Worm (Caenorhabditis elegans) whole organism, L1 larva: Measurements from ENCODE around the gene F19C7.2.

Experiments
- C16A3.4 ChIP-seq: fragments of 150-350 bp; optimal IDR thresholded peaks from 2 replicates; lab custom pipeline; 2014; ENCODE audit warnings: missing biosample characterization, missing genetic modification characterization
- F16B12.6 ChIP-seq: fragments of 150-350 bp; optimal IDR thresholded peaks from 2 replicates; lab custom pipeline; 2014; ENCODE audit warnings: missing biosample characterization, missing genetic modification characterization
- alr-1 ChIP-seq: fragments of 200-800 bp; sonication (Bioruptor generic); optimal IDR thresholded peaks from 2 replicates; lab custom pipeline; 2018; ENCODE audit warnings: borderline replicate concordance, mild to moderate bottlenecking, missing genetic modification characterization, missing compliant biosample characterization
- aly-2 ChIP-seq: fragments of 150-350 bp; optimal IDR thresholded peaks from 2 replicates; lab custom pipeline; 2014; ENCODE audit warnings: missing biosample characterization, missing genetic modification characterization
- blmp-1 ChIP-seq: fragments of 150-350 bp; optimal IDR thresholded peaks from 2 replicates; lab custom pipeline; 2014; ENCODE audit warnings: missing biosample characterization, missing genetic modification characterization
- ceh-63 ChIP-seq: fragments of 200-800 bp; sonication (Bioruptor generic); optimal IDR thresholded peaks from 2 replicates; lab custom pipeline; 2018; ENCODE audit warnings: mild to moderate bottlenecking, missing genetic modification characterization, missing compliant biosample characterization
- ceh-82 ChIP-seq, 3 experiments: fragments of 150-350 bp in 1 of 3; sonication (generic microtip) in 2 of 3; optimal IDR thresholded peaks; 2 replicates each; lab custom pipeline; 2014 to 2017; ENCODE audit warnings: missing biosample characterization in 3 of 3, missing genetic modification characterization in 3 of 3
- ces-1 ChIP-seq: fragments of 150-350 bp; optimal IDR thresholded peaks from 2 replicates; lab custom pipeline; 2014; ENCODE audit warnings: missing biosample characterization, missing genetic modification reagents, missing genetic modification characterization
- dpl-1 ChIP-seq, 3 experiments: fragments of 150-350 bp in 2 of 3; sonication (generic microtip) in 1 of 3; optimal IDR thresholded peaks; 2 replicates each; lab custom pipeline; 2014 to 2017; ENCODE audit warnings: missing biosample characterization in 3 of 3, missing genetic modification characterization in 3 of 3, missing genetic modification reagents in 3 of 3
- dsc-1 ChIP-seq: sonication (generic microtip); optimal IDR thresholded peaks from 2 replicates; lab custom pipeline; 2016; ENCODE audit warnings: mild to moderate bottlenecking, missing genetic modification characterization, missing compliant biosample characterization
- efl-1 ChIP-seq, 4 experiments: fragments of 150-350 bp; optimal IDR thresholded peaks in 3 of 4; peaks in 1 of 4; 1 replicate in 1 of 4; 2 replicates in 3 of 4; lab custom pipeline; 2014; ENCODE audit warnings: missing biosample characterization in 2 of 4, missing genetic modification characterization in 2 of 4, missing genetic modification reagents in 2 of 4
- elt-2 ChIP-seq: sonication (generic microtip); optimal IDR thresholded peaks from 2 replicates; lab custom pipeline; 2016; ENCODE audit warnings: missing genetic modification characterization, mild to moderate bottlenecking, inconsistent platforms, missing compliant biosample characterization, missing genetic modification reagents
- fos-1 ChIP-seq: fragments of 150-350 bp; optimal IDR thresholded peaks from 2 replicates; lab custom pipeline; 2014; ENCODE audit warnings: missing biosample characterization, missing genetic modification characterization
- hpl-2 ChIP-seq: fragments of 150-350 bp; optimal IDR thresholded peaks from 2 replicates; lab custom pipeline; 2014; ENCODE audit warnings: missing biosample characterization, missing genetic modification reagents, missing genetic modification characterization
- lin-15B ChIP-seq: fragments of 150-350 bp; sonication (generic microtip); optimal IDR thresholded peaks from 3 replicates; lab custom pipeline; 2014; ENCODE audit warnings: missing biosample characterization, missing genetic modification characterization
- lin-39 ChIP-seq: fragments of 150-350 bp; optimal IDR thresholded peaks from 2 replicates; lab custom pipeline; 2014; ENCODE audit warnings: missing biosample characterization, missing genetic modification reagents, missing genetic modification characterization
- lir-3 ChIP-seq: sonication (generic microtip); optimal IDR thresholded peaks from 2 replicates; lab custom pipeline; 2016; ENCODE audit warnings: mild to moderate bottlenecking, missing genetic modification characterization, moderate library complexity, missing compliant biosample characterization; ENCODE audit not compliant: poor library complexity
- mep-1 ChIP-seq: fragments of 150-350 bp; optimal IDR thresholded peaks from 2 replicates; lab custom pipeline; 2014; ENCODE audit warnings: missing biosample characterization, missing genetic modification characterization
- nhr-11 ChIP-seq: fragments of 150-350 bp; optimal IDR thresholded peaks from 2 replicates; lab custom pipeline; 2014; ENCODE audit warnings: missing biosample characterization, missing genetic modification characterization
- nhr-12 ChIP-seq: sonication (generic microtip); optimal IDR thresholded peaks from 2 replicates; lab custom pipeline; 2017; ENCODE audit warnings: missing biosample characterization, missing genetic modification characterization
- nhr-19 ChIP-seq: fragments of 200-800 bp; sonication (Bioruptor generic); conservative IDR thresholded peaks from 2 replicates; pipeline ENCODE4 v1.3.6; 2022; ENCODE audit warnings: missing genetic modification characterization, missing compliant biosample characterization
- nhr-237 ChIP-seq: fragments of 150-350 bp; optimal IDR thresholded peaks from 2 replicates; lab custom pipeline; 2014; ENCODE audit warnings: missing biosample characterization, missing genetic modification characterization
- nhr-47 ChIP-seq: sonication (generic microtip); optimal IDR thresholded peaks from 2 replicates; lab custom pipeline; 2016; ENCODE audit warnings: mild to moderate bottlenecking, missing genetic modification characterization, moderate library complexity, missing compliant biosample characterization
- nhr-71 ChIP-seq: sonication (generic microtip); optimal IDR thresholded peaks from 2 replicates; lab custom pipeline; 2016; ENCODE audit warnings: mild to moderate bottlenecking, missing genetic modification characterization, moderate library complexity, missing compliant biosample characterization
- nhr-76 ChIP-seq: sonication (generic microtip); optimal IDR thresholded peaks from 2 replicates; lab custom pipeline; 2017; ENCODE audit warnings: missing biosample characterization, missing genetic modification characterization
- nhr-77 ChIP-seq: fragments of 150-350 bp; optimal IDR thresholded peaks from 2 replicates; lab custom pipeline; 2014; ENCODE audit warnings: missing biosample characterization, missing genetic modification characterization
- nhr-84 ChIP-seq: sonication (generic microtip); optimal IDR thresholded peaks from 2 replicates; lab custom pipeline; 2017; ENCODE audit warnings: missing biosample characterization, missing genetic modification characterization
- pqm-1 ChIP-seq: sonication (generic microtip); optimal IDR thresholded peaks from 3 replicates; lab custom pipeline; 2017; ENCODE audit warnings: missing biosample characterization, missing genetic modification characterization
- rnt-1 ChIP-seq: sonication (generic microtip); optimal IDR thresholded peaks from 2 replicates; lab custom pipeline; 2016; ENCODE audit warnings: mild to moderate bottlenecking, missing genetic modification characterization, moderate library complexity, missing compliant biosample characterization
- sox-4 ChIP-seq: sonication (generic microtip); optimal IDR thresholded peaks from 2 replicates; lab custom pipeline; 2016; ENCODE audit warnings: missing genetic modification characterization, missing compliant biosample characterization
- sptf-1 ChIP-seq: fragments of 150-350 bp; optimal IDR thresholded peaks from 2 replicates; lab custom pipeline; 2014; ENCODE audit warnings: missing biosample characterization, missing genetic modification characterization
- swsn-7 ChIP-seq: sonication (generic microtip); optimal IDR thresholded peaks from 2 replicates; lab custom pipeline; 2016; ENCODE audit warnings: missing genetic modification characterization, missing compliant biosample characterization
- unc-130 ChIP-seq: fragments of 150-350 bp; optimal IDR thresholded peaks from 2 replicates; lab custom pipeline; 2017; ENCODE audit warnings: missing biosample characterization, missing genetic modification characterization, inconsistent platforms
- unc-30 ChIP-seq: sonication (generic microtip); optimal IDR thresholded peaks from 2 replicates; lab custom pipeline; 2017; ENCODE audit warnings: missing biosample characterization, missing genetic modification characterization
- unc-62 ChIP-seq: fragments of 150-350 bp; optimal IDR thresholded peaks from 2 replicates; lab custom pipeline; 2014; ENCODE audit warnings: missing biosample characterization, missing genetic modification reagents, missing genetic modification characterization
- vab-15 ChIP-seq: sonication (generic microtip); optimal IDR thresholded peaks from 2 replicates; lab custom pipeline; 2017; ENCODE audit warnings: missing genotype, mild to moderate bottlenecking, missing genetic modification characterization, missing compliant biosample characterization
- zip-4 ChIP-seq: fragments of 200-800 bp; sonication (Bioruptor generic); optimal IDR thresholded peaks from 2 replicates; lab custom pipeline; 2018; ENCODE audit warnings: mild to moderate bottlenecking, missing genetic modification characterization, moderate library complexity, missing compliant biosample characterization

F19C7.2 gene

DNA sequence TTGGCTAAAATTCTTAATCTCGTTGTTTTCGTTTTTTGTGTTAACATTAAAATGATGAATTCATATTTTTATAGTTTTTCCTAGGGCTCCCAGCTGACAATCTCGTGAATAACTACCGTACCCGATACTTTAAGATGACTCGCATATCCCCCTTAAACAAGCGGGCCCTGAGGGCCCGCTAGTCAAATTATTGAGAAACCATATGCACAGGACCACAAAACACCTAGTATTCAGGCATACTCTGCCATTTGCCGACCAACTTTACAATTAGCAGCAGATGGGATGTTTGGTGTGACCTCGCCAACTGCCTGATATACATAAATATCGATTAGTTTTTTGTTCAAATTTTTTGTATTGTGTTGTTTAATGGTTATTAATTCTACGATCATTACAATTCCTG is 2.9 kb upstream of the F19C7.2 start, which contains the start of gene F19C7.3:
F19C7.3 (plus strand) TSS at position 301 of the 400 bp plus-strand sequence.
- TF ChIP-seq unc-130 (no peak), ceh-63 (no peak), rnt-1 (tag; lab: Kevin White, UChicago) (no peak), nhr-237 (tag; lab: Kevin White, UChicago) (no peak), sox-4 (no peak), hpl-2 (GFP tag; lab: Kevin White, UChicago) (no peak), nhr-47 (tag; lab: Kevin White, UChicago) (no peak), lir-3 (no peak), alr-1 (tag; lab: Kevin White, UChicago) (no peak), nhr-76 (tag; lab: Kevin White, UChicago) (no peak), lin-15B (tag; lab: Kevin White, UChicago) (no peak)

DNA sequence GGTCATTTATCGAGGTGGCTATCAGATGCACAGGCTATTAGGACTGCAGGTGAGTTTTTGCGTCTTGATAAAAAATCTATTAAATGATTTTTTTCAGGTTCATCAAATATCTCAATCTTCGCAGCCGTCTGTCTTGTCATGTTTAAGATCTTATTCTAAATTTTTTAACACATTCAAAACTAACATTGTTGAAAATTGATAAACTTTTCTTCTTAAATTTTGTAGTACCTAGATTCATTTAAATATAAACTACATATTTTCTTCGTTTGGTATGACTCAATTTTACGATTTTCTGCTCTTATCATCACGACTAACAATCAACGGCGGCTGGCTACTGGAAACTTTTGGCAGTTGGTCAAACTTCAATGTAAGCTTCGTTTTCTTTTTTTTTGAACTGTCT is 2.8 kb downstream of the F19C7.2 start, which contains the start of gene F19C7.4:
F19C7.4 (plus strand) TSS at position 301 of the 400 bp plus-strand sequence.
- TF ChIP-seq efl-1 (optimal IDR thresholded peaks at IDR 0.05; lab: Kevin White, UChicago) (no peak), efl-1 (GFP tag; optimal IDR thresholded peaks at IDR 0.05 in 1 of 2; lab: Kevin White, UChicago) (peak in 1 of 2 experiments; percentile 67), lin-39 (tag; lab: Kevin White, UChicago) (no peak), ces-1 (GFP tag; lab: Kevin White, UChicago) (no peak), ceh-82 (tag; optimal IDR thresholded peaks at IDR 0.05; lab: Kevin White, UChicago) (no peak), nhr-71 (tag; lab: Kevin White, UChicago) (no peak)

DNA sequence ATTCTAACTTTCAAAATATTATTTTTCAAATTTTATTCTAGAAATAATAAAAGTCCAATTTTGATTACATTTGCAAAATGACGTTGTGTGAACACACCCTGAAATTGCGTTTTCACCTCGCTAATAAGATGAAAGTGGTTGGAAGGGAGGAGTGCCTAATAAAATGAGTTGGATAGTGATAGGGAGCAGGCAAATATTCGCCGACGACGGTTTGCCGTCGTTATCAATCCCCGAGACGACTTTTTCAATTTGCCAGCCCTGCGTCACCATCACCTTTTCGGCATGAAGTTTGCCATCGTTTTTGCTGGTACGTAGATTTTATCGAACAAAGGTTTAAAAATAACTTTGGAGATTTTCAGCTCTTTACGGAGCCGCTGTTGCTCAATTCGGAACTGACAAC is 5.9 kb downstream of the F19C7.2 start, which contains the start of gene nspg-10:
nspg-10 (plus strand) TSS at position 179 of the 400 bp plus-strand sequence.
- TF ChIP-seq elt-2 (tag; lab: Kevin White, UChicago) (peak; percentile 34), C16A3.4 (tag; lab: Kevin White, UChicago) (no peak), blmp-1 (tag; lab: Kevin White, UChicago) (no peak)

DNA sequence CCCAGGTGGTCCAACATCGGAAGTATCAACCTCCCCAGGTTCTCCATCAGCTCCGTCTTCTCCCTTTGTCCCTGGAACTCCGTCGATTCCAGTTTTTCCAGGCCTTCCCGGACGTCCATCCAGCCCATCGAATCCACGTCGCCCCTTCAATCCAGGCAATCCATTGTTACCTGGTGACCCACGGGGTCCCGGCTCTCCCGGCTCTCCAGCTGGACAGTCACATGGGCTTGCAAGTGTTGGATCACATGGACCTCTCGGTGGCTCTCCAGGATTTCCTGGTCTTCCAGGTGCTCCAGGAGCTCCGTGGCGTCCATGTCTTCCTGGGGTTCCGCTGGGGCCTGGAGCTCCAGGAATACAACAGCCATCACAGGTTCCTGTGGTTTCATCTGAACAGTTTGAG is 8.9 kb downstream of the F19C7.2 start:
- TF ChIP-seq nhr-77 (tag; lab: Kevin White, UChicago) (no peak), pqm-1 (tag; lab: Kevin White, UChicago) (no peak), nhr-12 (no peak), zip-4 (GFP tag; lab: Kevin White, UChicago) (no peak), unc-62 (GFP tag; lab: Kevin White, UChicago) (no peak), lin-39 (tag; lab: Kevin White, UChicago) (no peak), nhr-76 (tag; lab: Kevin White, UChicago) (no peak), nhr-84 (tag; lab: Kevin White, UChicago) (no peak), alr-1 (tag; lab: Kevin White, UChicago) (no peak), dpl-1 (GFP tag; optimal IDR thresholded peaks at IDR 0.05; lab: Kevin White, UChicago) (no peak), aly-2 (no peak), F16B12.6 (no peak), fos-1 (tag; lab: Kevin White, UChicago) (no peak), unc-30 (no peak)

DNA sequence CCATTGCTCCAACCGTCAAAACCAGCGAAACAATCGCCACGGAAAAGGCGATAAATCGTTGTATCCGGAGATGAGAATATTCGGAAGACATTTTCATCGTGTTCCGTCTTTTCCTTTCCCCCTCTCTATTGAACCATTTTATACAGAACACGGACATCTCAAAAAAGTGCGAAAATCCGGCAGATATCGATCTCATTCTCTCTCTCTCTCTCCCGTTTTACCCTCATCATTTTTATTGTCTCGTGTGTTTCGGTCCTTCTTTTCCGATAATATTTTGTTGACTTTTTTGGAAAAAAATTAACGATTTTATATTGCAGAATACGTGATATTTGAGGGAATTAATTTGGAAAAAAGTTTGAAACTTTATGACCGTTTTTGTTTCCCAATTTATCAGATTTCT is 9.8 kb downstream of the F19C7.2 start, which contains the start of gene col-110:
col-110 (minus strand) TSS at position 101 of the 400 bp plus-strand sequence.
- TF ChIP-seq swsn-7 (tag; lab: Kevin White, UChicago) (no peak), vab-15 (tag; lab: Kevin White, UChicago) (no peak), C16A3.4 (tag; lab: Kevin White, UChicago) (no peak), mep-1 (tag; lab: Kevin White, UChicago) (no peak), nhr-11 (tag; lab: Kevin White, UChicago) (no peak), nhr-84 (tag; lab: Kevin White, UChicago) (no peak), sptf-1 (no peak), dsc-1 (tag; lab: Kevin White, UChicago) (no peak), nhr-12 (no peak), nhr-19 (no peak)
